Fruit fly (Drosophila melanogaster): ENCODE data around the gene caps.

Gene caps

dm6 chr3L:13228502-13228941, at the start of gene caps:
Gene caps, plus strand, starts transcription at chr3L:13228692.
- TF ChIP-seq CG8301 (tag; optimal IDR thresholded peaks at IDR 0.05) (no peak), CG34367 (tag; optimal IDR thresholded peaks at IDR 0.05) (peak; percentile 17), fd96Ca (GFP tag; IDR thresholded peaks at IDR 0.05) (peak; percentile 69; the same call in 2 of the 3 replicates), gl (tag; optimal IDR thresholded peaks at IDR 0.05) (peak; percentile 0), EcR (GFP tag; optimal IDR thresholded peaks at IDR 0.05) (peak; percentile 48), Ets98B (GFP tag; IDR thresholded peaks at IDR 0.05) (peak; percentile 51; the same call in 1 of the 2 replicates), CG12605 (GFP tag; IDR thresholded peaks at IDR 0.05) (peak; percentile 66), CG4496 (GFP tag; IDR thresholded peaks at IDR 0.05) (peak; percentile 77), CG8159 (tag; optimal IDR thresholded peaks at IDR 0.05) (peak; percentile 26), CG9948 (tag; optimal IDR thresholded peaks at IDR 0.05) (no peak), Snoo (tag; optimal IDR thresholded peaks at IDR 0.05) (peak; percentile 35), rn (GFP tag; IDR thresholded peaks at IDR 0.05) (no peak), CG17806 (tag; optimal IDR thresholded peaks at IDR 0.05) (no peak), CG14655 (GFP tag; optimal IDR thresholded peaks at IDR 0.05) (no peak), CG32121 (GFP tag; IDR thresholded peaks at IDR 0.05) (peak; percentile 71), Pif1A (GFP tag; optimal IDR thresholded peaks at IDR 0.05) (peak; percentile 26), CG15710 (tag; optimal IDR thresholded peaks at IDR 0.05) (peak; percentile 26), Pif1B (GFP tag; optimal IDR thresholded peaks at IDR 0.05) (peak; percentile 60), CG13204 (GFP tag; optimal IDR thresholded peaks at IDR 0.05) (peak; percentile 84), CG10348 (GFP tag; IDR thresholded peaks at IDR 0.05) (0 out of 2 replicates have a peak, but pooled peaks have one; percentile 38), D1 (tag; optimal IDR thresholded peaks at IDR 0.05) (no peak)

dm6 chr3L:13180331-13180730, 48.2 kb upstream of the caps start:
- TF ChIP-seq CG8159 (tag; optimal IDR thresholded peaks at IDR 0.05) (peak; percentile 46), rn (GFP tag; IDR thresholded peaks at IDR 0.05) (no peak), CG14655 (GFP tag; optimal IDR thresholded peaks at IDR 0.05) (peak; percentile 66), CG15710 (tag; optimal IDR thresholded peaks at IDR 0.05) (peak; percentile 31), fd96Ca (GFP tag; IDR thresholded peaks at IDR 0.05) (peak; percentile 23; the same call in 1 of the 3 replicates), Ets98B (GFP tag; IDR thresholded peaks at IDR 0.05) (no peak), CG34367 (tag; optimal IDR thresholded peaks at IDR 0.05) (peak; percentile 44), CG9948 (tag; optimal IDR thresholded peaks at IDR 0.05) (peak; percentile 10), CG8301 (tag; optimal IDR thresholded peaks at IDR 0.05) (peak; percentile 59), Snoo (tag; optimal IDR thresholded peaks at IDR 0.05) (no peak), CG4496 (GFP tag; IDR thresholded peaks at IDR 0.05) (no peak), CG13204 (GFP tag; optimal IDR thresholded peaks at IDR 0.05) (no peak)

dm6 chr3L:13182337-13182736, 46.2 kb upstream of the caps start:
- TF ChIP-seq CG15710 (tag; optimal IDR thresholded peaks at IDR 0.05) (peak; percentile 2), CG9948 (tag; optimal IDR thresholded peaks at IDR 0.05) (peak; percentile 8), Snoo (tag; optimal IDR thresholded peaks at IDR 0.05) (peak; percentile 27), Pif1A (GFP tag; optimal IDR thresholded peaks at IDR 0.05) (no peak), CG8159 (tag; optimal IDR thresholded peaks at IDR 0.05) (peak; percentile 30), CG34367 (tag; optimal IDR thresholded peaks at IDR 0.05) (no peak), CG14655 (GFP tag; optimal IDR thresholded peaks at IDR 0.05) (peak; percentile 50), CG8301 (tag; optimal IDR thresholded peaks at IDR 0.05) (peak; percentile 44), Pif1B (GFP tag; optimal IDR thresholded peaks at IDR 0.05) (no peak)

- TF ChIP-seq rn (GFP tag; IDR thresholded peaks at IDR 0.05) (no peak), Pif1B (GFP tag; optimal IDR thresholded peaks at IDR 0.05) (no peak), CG17806 (tag; optimal IDR thresholded peaks at IDR 0.05) (no peak), CG10348 (GFP tag; IDR thresholded peaks at IDR 0.05) (no peak), CG12605 (GFP tag; IDR thresholded peaks at IDR 0.05) (no peak), Ets98B (GFP tag; IDR thresholded peaks at IDR 0.05) (no peak), CG14655 (GFP tag; optimal IDR thresholded peaks at IDR 0.05) (no peak), CG8301 (tag; optimal IDR thresholded peaks at IDR 0.05) (no peak), CG8159 (tag; optimal IDR thresholded peaks at IDR 0.05) (peak; percentile 16)
Observed at dm6 chr3L:13189280-13189679, 39.2 kb upstream of the caps start.

dm6 chr3L:13196237-13196636, 32.3 kb upstream of the caps start:
- TF ChIP-seq Ets98B (GFP tag; IDR thresholded peaks at IDR 0.05): no peak
- no peak for TF ChIP-seq CG9948 (tag; optimal IDR thresholded peaks at IDR 0.05)
- TF ChIP-seq CG14655 (GFP tag; optimal IDR thresholded peaks at IDR 0.05): no peak
- TF ChIP-seq Pif1B (GFP tag; optimal IDR thresholded peaks at IDR 0.05): no peak
- TF ChIP-seq rn (GFP tag; IDR thresholded peaks at IDR 0.05): no peak
- TF ChIP-seq CG34367 (tag; optimal IDR thresholded peaks at IDR 0.05): no peak
- peak; percentile 22 for TF ChIP-seq CG13204 (GFP tag; optimal IDR thresholded peaks at IDR 0.05)
- TF ChIP-seq CG12605 (GFP tag; IDR thresholded peaks at IDR 0.05): no peak

- TF ChIP-seq D1 (tag; optimal IDR thresholded peaks at IDR 0.05): no peak
- no peak for TF ChIP-seq CG14655 (GFP tag; optimal IDR thresholded peaks at IDR 0.05)
- peak; percentile 6 for TF ChIP-seq CG8159 (tag; optimal IDR thresholded peaks at IDR 0.05)
- no peak for TF ChIP-seq CG4496 (GFP tag; IDR thresholded peaks at IDR 0.05)
Observed at dm6 chr3L:13197551-13197950, 30.9 kb upstream of the caps start.
